Worm (Caenorhabditis elegans) whole organism, L4/young adult: ENCODE data around the gene let-754.

Experiments used
- W03F9.2 ChIP-seq: fragments of 150-350 bp; optimal IDR thresholded peaks from 2 replicates; lab custom pipeline; 2014; ENCODE audit warnings: missing biosample characterization, missing genetic modification characterization
- dao-5 ChIP-seq: sonication (generic microtip); optimal IDR thresholded peaks from 2 replicates; lab custom pipeline; 2016; ENCODE audit warnings: missing genotype, missing genetic modification characterization, moderate library complexity, missing compliant biosample characterization
- him-1 ChIP-seq: sonication (generic microtip); optimal IDR thresholded peaks from 2 replicates; lab custom pipeline; 2016; ENCODE audit warnings: missing genotype, missing genetic modification reagents, missing genetic modification characterization, missing compliant biosample characterization

- TF ChIP-seq him-1 (tag; lab: Kevin White, UChicago) (no peak), dao-5 (tag; lab: Kevin White, UChicago) (no peak), W03F9.2 (tag; lab: Kevin White, UChicago) (no peak)
Observed at ce11 chrIII:7979659-7980058, 26.6 kb upstream of the let-754 start, which contains the start of gene clp-1.
